Worm (Caenorhabditis elegans): ENCODE data around the gene F11G11.4.
A peak's percentile ranks its signal among the peaks of the same experiment; 100 is the strongest.

The F11G11.4 gene

DNA sequence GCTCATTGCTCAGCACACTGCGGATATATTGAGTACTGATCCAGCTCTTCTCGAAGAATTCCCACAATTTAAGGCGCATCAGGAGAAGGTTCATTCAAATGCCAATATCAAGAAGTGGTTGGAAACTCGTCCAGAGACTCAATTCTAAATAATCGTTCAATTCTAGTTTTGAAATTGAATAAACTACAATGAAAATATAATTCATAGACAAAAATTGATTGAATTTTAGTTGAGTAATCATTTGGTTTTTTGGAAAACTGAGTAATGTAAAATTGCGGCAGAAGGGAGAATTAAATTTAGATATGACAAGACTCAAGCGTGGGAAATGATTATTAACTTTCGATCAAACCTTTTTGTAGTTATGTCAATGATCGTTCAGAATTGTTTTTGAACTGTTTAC, 24.0 kb downstream of the F11G11.4 start:
- TF ChIP-seq Y53F4B.3 (GFP tag; IDR thresholded peaks at IDR 0.05) (no peak), C06A6.2 (GFP tag; conservative IDR thresholded peaks at IDR 0.05) (no peak), F10E7.11 (tag; optimal IDR thresholded peaks at IDR 0.05) (no peak), nfya-2 (GFP tag; IDR thresholded peaks at IDR 0.05) (no peak), lin-26 (GFP tag; IDR thresholded peaks at IDR 0.05) (no peak), hlh-26 (GFP tag; conservative IDR thresholded peaks at IDR 0.05) (no peak), zim-3 (tag; optimal IDR thresholded peaks at IDR 0.05) (no peak), nfyb-1 (GFP tag; IDR thresholded peaks at IDR 0.05) (no peak), egrh-3 (GFP tag; IDR thresholded peaks at IDR 0.05) (no peak), ceh-27 (GFP tag; optimal IDR thresholded peaks at IDR 0.05) (no peak), bed-1 (GFP tag; IDR thresholded peaks at IDR 0.05) (no peak), F49E8.2 (tag; optimal IDR thresholded peaks at IDR 0.05; ENCODE audit: insufficient read depth) (no peak), T07F8.4 (tag; optimal IDR thresholded peaks at IDR 0.05) (no peak), ceh-79 (tag; optimal IDR thresholded peaks at IDR 0.05) (no peak), Y53G8AR.9 (GFP tag; conservative IDR thresholded peaks at IDR 0.05) (no peak), ets-4 (GFP tag; optimal IDR thresholded peaks at IDR 0.05) (no peak), ZK185.1 (tag; optimal IDR thresholded peaks at IDR 0.05; ENCODE audit: poor library complexity, severe bottlenecking) (no peak), mcd-1 (GFP tag; IDR thresholded peaks at IDR 0.05) (no peak), ztf-25 (GFP tag; IDR thresholded peaks at IDR 0.05) (no peak)

DNA sequence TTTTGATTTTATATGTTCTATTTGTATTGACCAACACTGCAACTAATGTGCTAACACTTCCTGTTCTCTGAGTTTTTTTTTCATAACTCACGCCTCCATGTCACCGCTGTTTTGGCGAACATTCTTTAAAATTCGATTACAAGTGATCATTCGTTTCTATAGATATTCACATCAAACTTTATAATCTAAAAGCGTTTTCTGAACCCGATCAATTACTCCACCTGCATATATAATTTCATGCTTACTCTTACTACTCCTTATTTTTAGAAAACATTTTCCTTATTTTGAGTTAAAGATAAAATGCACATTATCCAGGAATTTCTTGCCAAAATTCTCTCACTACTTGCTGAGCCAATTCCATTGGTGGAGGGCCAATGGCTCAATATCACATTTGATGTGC, 25.6 kb downstream of the F11G11.4 start, which contains the start of gene R05F9.7:
R05F9.7 (plus strand) TSS at position 301 of the 400 bp plus-strand sequence.
- no peak for TF ChIP-seq attf-3 (GFP tag; conservative IDR thresholded peaks at IDR 0.05)

DNA sequence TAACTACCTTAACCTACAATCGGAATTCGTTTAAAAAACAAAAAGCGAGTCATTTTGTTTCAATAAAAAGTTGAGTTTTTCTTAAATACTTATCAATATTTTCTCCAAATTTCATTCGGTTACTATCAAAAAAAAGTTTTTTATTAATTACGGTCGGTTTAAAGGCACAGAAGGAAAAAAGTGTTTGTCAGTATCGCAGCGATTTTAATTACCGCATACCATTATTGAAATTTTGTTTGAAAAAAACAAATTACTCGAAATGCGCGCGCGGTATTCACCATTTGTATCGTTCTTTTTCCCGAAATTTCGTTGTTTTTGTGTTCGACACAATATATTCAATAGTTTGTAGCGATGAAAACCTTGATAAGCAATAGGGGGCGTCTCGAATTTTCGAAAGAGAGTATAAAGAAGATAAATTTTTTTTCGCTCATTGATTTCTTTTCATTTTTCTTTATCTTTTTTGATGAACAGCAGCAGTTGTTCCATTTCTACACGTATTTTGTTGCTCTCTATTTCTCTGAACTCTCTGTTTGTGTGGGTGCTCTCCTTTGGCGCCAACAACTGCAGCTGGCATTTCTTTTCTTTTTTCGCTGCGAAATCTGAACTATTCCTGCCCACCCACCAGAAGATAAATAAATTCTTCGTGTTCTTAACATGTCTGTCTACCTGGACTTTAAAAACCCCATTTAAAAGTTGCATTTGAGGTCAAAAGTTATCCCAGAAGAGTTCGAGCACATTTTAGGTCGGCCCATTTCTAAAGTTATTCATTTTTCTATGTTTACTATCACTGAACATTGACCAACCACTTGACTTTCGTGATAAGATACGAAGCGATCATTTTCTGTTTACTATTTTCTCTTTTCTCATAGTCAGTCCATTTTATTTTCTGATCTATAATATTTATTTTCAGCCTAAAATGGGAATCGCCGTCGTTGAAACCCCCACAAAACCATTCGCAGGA, 28.4 kb downstream of the F11G11.4 start, which contains the start of gene pgm-1:
pgm-1 (plus strand) TSS at position 911 of the 961 bp plus-strand sequence.
- TF ChIP-seq ceh-91 (GFP tag; IDR thresholded peaks at IDR 0.05) (peak; percentile 77), lin-40 (tag; optimal IDR thresholded peaks at IDR 0.05) (peak; percentile 3), sea-2 (GFP tag; IDR thresholded peaks at IDR 0.05) (no peak), K12H6.12 (tag; optimal IDR thresholded peaks at IDR 0.05) (peak; percentile 14), lsl-1 (GFP tag; optimal IDR thresholded peaks at IDR 0.05) (peak; percentile 94), snpc-3.4 (tag; optimal IDR thresholded peaks at IDR 0.05) (no peak), nhr-80 (tag; optimal IDR thresholded peaks at IDR 0.05) (peak; percentile 15), D2030.7 (GFP tag; IDR thresholded peaks at IDR 0.05) (0 out of 2 replicates have a peak, but pooled peaks have one; percentile 12), attf-5 (GFP tag; optimal IDR thresholded peaks at IDR 0.05) (peak; percentile 31), madf-6 (GFP tag; IDR thresholded peaks at IDR 0.05) (peak; percentile 90), cebp-1 (GFP tag; IDR thresholded peaks at IDR 0.05) (no peak), cebp-1 (tag; optimal IDR thresholded peaks at IDR 0.05) (peak; percentile 24), snpc-1.3 (tag; optimal IDR thresholded peaks at IDR 0.05; ENCODE audit: insufficient read depth) (peak; percentile 8), T07F8.4 (tag; optimal IDR thresholded peaks at IDR 0.05) (no peak), hmg-1.2 (GFP tag; IDR thresholded peaks at IDR 0.05) (no peak; the same call in 1 of the 2 replicates), ama-1 (optimal IDR thresholded peaks at IDR 0.05) (no peak), ama-1 (GFP tag; optimal IDR thresholded peaks at IDR 0.05) (no peak), dox-1 (GFP tag; IDR thresholded peaks at IDR 0.05) (peak; percentile 25; the same call in 1 of the 2 replicates), mes-4 (tag; optimal IDR thresholded peaks at IDR 0.05) (no peak), dpl-1 (GFP tag; optimal IDR thresholded peaks at IDR 0.05) (peak; percentile 19), efl-1 (GFP tag; optimal IDR thresholded peaks at IDR 0.05) (peak; percentile 74), lin-26 (GFP tag; IDR thresholded peaks at IDR 0.05) (0 out of 2 replicates have a peak, but pooled peaks have one; percentile 24), mcd-1 (GFP tag; IDR thresholded peaks at IDR 0.05) (0 out of 2 replicates have a peak, but pooled peaks have one; percentile 13), F33H1.4 (GFP tag; IDR thresholded peaks at IDR 0.05) (peak; percentile 52; the same call in 1 of the 2 replicates), madf-8 (GFP tag; conservative IDR thresholded peaks at IDR 0.05) (peak; percentile 74), hsf-1 (GFP tag; IDR thresholded peaks at IDR 0.05) (peak; percentile 86), xnd-1 (tag; optimal IDR thresholded peaks at IDR 0.05) (peak; percentile 73)
